Fruit fly (Drosophila melanogaster): Measurements from ENCODE around the gene tzn.

Gene tzn

dm6 chr3L:20778224-20779063, 20.0 kb upstream of the tzn start, which contains the start of the genes Pex16 and Pex14 (continued):
- TF ChIP-seq CG10431 (GFP tag; optimal IDR thresholded peaks at IDR 0.05) = no peak
- TF ChIP-seq sima (GFP tag; optimal IDR thresholded peaks at IDR 0.05) = no peak
- TF ChIP-seq CG13624 (GFP tag; optimal IDR thresholded peaks at IDR 0.05) = peak; percentile 78
- no peak for TF ChIP-seq CG1832 (GFP tag; optimal IDR thresholded peaks at IDR 0.05)
- no peak for TF ChIP-seq scrt (GFP tag; optimal IDR thresholded peaks at IDR 0.05)
- peak; percentile 44 for TF ChIP-seq CG30020 (tag; optimal IDR thresholded peaks at IDR 0.05)
- peak; percentile 67 for TF ChIP-seq CG18262 (tag; optimal IDR thresholded peaks at IDR 0.05)
- no peak for TF ChIP-seq CG10321 (GFP tag; IDR thresholded peaks at IDR 0.05)
- peak; percentile 48 to 84 for TF ChIP-seq chif (GFP tag; optimal IDR thresholded peaks at IDR 0.05)
- peak; percentile 59 for TF ChIP-seq fd3F (GFP tag; optimal IDR thresholded peaks at IDR 0.05)
- TF ChIP-seq CG30431 (GFP tag; optimal IDR thresholded peaks at IDR 0.05) = peak; percentile 71
- peak; percentile 17 for TF ChIP-seq cwo (GFP tag; optimal IDR thresholded peaks at IDR 0.05)
- no peak for TF ChIP-seq CG17568 (GFP tag; optimal IDR thresholded peaks at IDR 0.05)
- no peak for TF ChIP-seq eve (GFP tag; optimal IDR thresholded peaks at IDR 0.05)
- no peak for TF ChIP-seq Opbp (GFP tag; IDR thresholded peaks at IDR 0.05; ENCODE audit: partially characterized antibody)
- TF ChIP-seq Ravus (GFP tag; IDR thresholded peaks at IDR 0.05) = no peak; the same call in 1 of the 2 replicates
- peak; percentile 60 for TF ChIP-seq dmrt11E (tag; optimal IDR thresholded peaks at IDR 0.05)
- no peak for TF ChIP-seq CG7928 (GFP tag; optimal IDR thresholded peaks at IDR 0.05)
- TF ChIP-seq Fer3 (tag; optimal IDR thresholded peaks at IDR 0.05) = peak; percentile 60
- peak; percentile 56 for TF ChIP-seq CG12659 (GFP tag; optimal IDR thresholded peaks at IDR 0.05)
- TF ChIP-seq CG9932 (GFP tag; IDR thresholded peaks at IDR 0.05) = peak; percentile 85
- TF ChIP-seq Dad (GFP tag; optimal IDR thresholded peaks at IDR 0.05) = peak; percentile 65
- no peak for TF ChIP-seq BtbVII (GFP tag; optimal IDR thresholded peaks at IDR 0.05)
- peak; percentile 45; the same call in 1 of the 3 replicates for TF ChIP-seq CG11093 (GFP tag; IDR thresholded peaks at IDR 0.05)
- peak; percentile 100 for TF ChIP-seq CG9437 (GFP tag; optimal IDR thresholded peaks at IDR 0.05)
- TF ChIP-seq HLHmδ (GFP tag; optimal IDR thresholded peaks at IDR 0.05) = no peak
- TF ChIP-seq jumu (GFP tag; optimal IDR thresholded peaks at IDR 0.05) = peak; percentile 69
- TF ChIP-seq sisA (GFP tag; IDR thresholded peaks at IDR 0.05) = peak; percentile 78
- no peak for TF ChIP-seq Eip74EF (GFP tag; optimal IDR thresholded peaks at IDR 0.05)
- no peak for TF ChIP-seq br (optimal IDR thresholded peaks at IDR 0.05)
- peak; percentile 47 for TF ChIP-seq CG9797 (GFP tag; optimal IDR thresholded peaks at IDR 0.05)
- TF ChIP-seq Jarid2 (GFP tag; optimal IDR thresholded peaks at IDR 0.05) = no peak
- TF ChIP-seq CG8944 (GFP tag; optimal IDR thresholded peaks at IDR 0.05) = peak; percentile 84
- TF ChIP-seq Nf-YB (GFP tag; optimal IDR thresholded peaks at IDR 0.05) = peak; percentile 27
- peak; percentile 24 for TF ChIP-seq NC2β (GFP tag; optimal IDR thresholded peaks at IDR 0.05)
- TF ChIP-seq Blimp-1 (GFP tag; optimal IDR thresholded peaks at IDR 0.05) = no peak
- peak; percentile 37; the same call in 1 of the 2 replicates for TF ChIP-seq wdn (GFP tag; IDR thresholded peaks at IDR 0.05)
- no peak for TF ChIP-seq Scr (GFP tag; IDR thresholded peaks at IDR 0.05; ENCODE audit: partially characterized antibody)
- peak; percentile 53 for TF ChIP-seq D19B (GFP tag; optimal IDR thresholded peaks at IDR 0.05)
- peak; percentile 15 for TF ChIP-seq Fer1 (GFP tag; optimal IDR thresholded peaks at IDR 0.05)
- TF ChIP-seq Dref (GFP tag; IDR thresholded peaks at IDR 0.05) = peak; percentile 37
- TF ChIP-seq CG3838 (GFP tag; optimal IDR thresholded peaks at IDR 0.05) = peak; percentile 26
- TF ChIP-seq ems (GFP tag; optimal IDR thresholded peaks at IDR 0.05) = peak; percentile 42
- TF ChIP-seq CG7786 (GFP tag; optimal IDR thresholded peaks at IDR 0.05) = peak; percentile 81
- TF ChIP-seq CG1024 (GFP tag; IDR thresholded peaks at IDR 0.05) = peak; percentile 46; the same call in 1 of the 2 replicates
- peak; percentile 27 for TF ChIP-seq odd (GFP tag; optimal IDR thresholded peaks at IDR 0.05)
- peak; percentile 35 for TF ChIP-seq en (GFP tag; optimal IDR thresholded peaks at IDR 0.05)
- 0 out of 3 replicates have a peak, but pooled peaks have one; percentile 52 for TF ChIP-seq H15 (GFP tag; IDR thresholded peaks at IDR 0.05)
- TF ChIP-seq Dip2 (GFP tag; IDR thresholded peaks at IDR 0.05) = no peak
